Worm (Caenorhabditis elegans): ENCODE measurements around the gene odr-2.

- no peak for TF ChIP-seq scrt-1 (GFP tag; IDR thresholded peaks at IDR 0.05)
- TF ChIP-seq pes-1 (GFP tag; IDR thresholded peaks at IDR 0.05) = no peak
- TF ChIP-seq ama-1 (optimal IDR thresholded peaks at IDR 0.05) = no peak
- TF ChIP-seq ets-7 (tag; optimal IDR thresholded peaks at IDR 0.05) = no peak
- no peak for TF ChIP-seq ceh-13 (GFP tag; optimal IDR thresholded peaks at IDR 0.05)
- TF ChIP-seq hmg-4 (GFP tag; optimal IDR thresholded peaks at IDR 0.05) = no peak
Observed at ce11 chrV:7069605-7070004, 33.7 kb upstream of the odr-2 start.

Data from whole organism, early embryonic.